Worm (Caenorhabditis elegans) whole organism, L3 larva: ENCODE results near the gene Y94H6A.5.

Experiments
- R02D3.7 ChIP-seq: fragments of 150-350 bp; optimal IDR thresholded peaks from 2 replicates; lab custom pipeline; 2014; ENCODE audit warnings: missing biosample characterization, missing genetic modification characterization
- ZK546.5 ChIP-seq: sonication (generic microtip); optimal IDR thresholded peaks from 2 replicates; lab custom pipeline; 2017; ENCODE audit warnings: missing biosample characterization, missing genetic modification characterization
- ama-1 ChIP-seq: fragments of 150-350 bp; optimal IDR thresholded peaks from 2 replicates; lab custom pipeline; 2018
- ceh-16 ChIP-seq: sonication (generic microtip); optimal IDR thresholded peaks from 2 replicates; lab custom pipeline; 2017; ENCODE audit warnings: missing biosample characterization, missing genetic modification characterization
- ceh-28 ChIP-seq: fragments of 150-350 bp; optimal IDR thresholded peaks from 2 replicates; lab custom pipeline; 2014; ENCODE audit warnings: missing biosample characterization, missing genetic modification reagents, missing genetic modification characterization
- ceh-82 ChIP-seq: fragments of 150-350 bp; optimal IDR thresholded peaks from 2 replicates; lab custom pipeline; 2014; ENCODE audit warnings: missing biosample characterization, missing genetic modification characterization
- egl-27 ChIP-seq: sonication (generic microtip); optimal IDR thresholded peaks from 4 replicates; lab custom pipeline; 2017; ENCODE audit warnings: missing biosample characterization, missing genetic modification reagents, missing genetic modification characterization
- egl-5 ChIP-seq: fragments of 150-350 bp; optimal IDR thresholded peaks from 2 replicates; lab custom pipeline; 2017; ENCODE audit warnings: missing biosample characterization, missing genetic modification reagents, missing genetic modification characterization, inconsistent platforms
- elt-1 ChIP-seq: fragments of 150-350 bp; optimal IDR thresholded peaks from 2 replicates; lab custom pipeline; 2014; ENCODE audit warnings: missing biosample characterization, missing genetic modification characterization
- elt-2 ChIP-seq: sonication (generic microtip); optimal IDR thresholded peaks from 2 replicates; lab custom pipeline; 2016; ENCODE audit warnings: missing genetic modification reagents, mild to moderate bottlenecking, missing genetic modification characterization, missing compliant biosample characterization
- eor-1 ChIP-seq, 2 experiments: fragments of 150-350 bp; optimal IDR thresholded peaks; 2 replicates each; lab custom pipeline; 2014 to 2018; ENCODE audit warnings: missing biosample characterization in 2 of 2, missing genetic modification characterization in 2 of 2
- fkh-10 ChIP-seq: sonication (generic microtip); optimal IDR thresholded peaks from 2 replicates; lab custom pipeline; 2017; ENCODE audit warnings: missing biosample characterization, missing genetic modification reagents, missing genetic modification characterization
- fkh-2 ChIP-seq: fragments of 150-350 bp; optimal IDR thresholded peaks from 2 replicates; lab custom pipeline; 2014; ENCODE audit warnings: missing biosample characterization, missing genetic modification reagents, missing genetic modification characterization
- hmg-11 ChIP-seq: sonication (generic microtip); optimal IDR thresholded peaks from 2 replicates; lab custom pipeline; 2016; ENCODE audit warnings: missing genetic modification characterization, missing compliant biosample characterization
- lsy-12 ChIP-seq: sonication (generic microtip); optimal IDR thresholded peaks from 2 replicates; lab custom pipeline; 2016; ENCODE audit warnings: mild to moderate bottlenecking, missing genetic modification characterization, missing compliant biosample characterization
- mdl-1 ChIP-seq: fragments of 150-350 bp; optimal IDR thresholded peaks from 2 replicates; lab custom pipeline; 2014; ENCODE audit warnings: missing biosample characterization, missing genetic modification characterization
- nfya-1 ChIP-seq: sonication (generic microtip); optimal IDR thresholded peaks from 2 replicates; lab custom pipeline; 2017; ENCODE audit warnings: missing genetic modification characterization, mild to moderate bottlenecking, missing compliant biosample characterization, antibody characterized with exemption, moderate library complexity; ENCODE audit not compliant: insufficient read depth
- nhr-12 ChIP-seq: fragments of 150-350 bp; optimal IDR thresholded peaks from 2 replicates; lab custom pipeline; 2014; ENCODE audit warnings: missing biosample characterization, missing genetic modification characterization
- nhr-23 ChIP-seq: fragments of 150-350 bp; optimal IDR thresholded peaks from 2 replicates; lab custom pipeline; 2014; ENCODE audit warnings: missing biosample characterization, missing genetic modification reagents, missing genetic modification characterization
- nhr-237 ChIP-seq: fragments of 150-350 bp; optimal IDR thresholded peaks from 2 replicates; lab custom pipeline; 2014; ENCODE audit warnings: missing biosample characterization, missing genetic modification characterization
- nhr-25 ChIP-seq: sonication (generic microtip); optimal IDR thresholded peaks from 2 replicates; lab custom pipeline; 2017; ENCODE audit warnings: missing biosample characterization, missing genetic modification characterization
- nhr-28 ChIP-seq: fragments of 150-350 bp; optimal IDR thresholded peaks from 2 replicates; lab custom pipeline; 2014; ENCODE audit warnings: missing biosample characterization, missing genetic modification characterization
- nhr-67 ChIP-seq: fragments of 150-350 bp; optimal IDR thresholded peaks from 2 replicates; lab custom pipeline; 2014; ENCODE audit warnings: missing biosample characterization, missing genetic modification characterization
- nhr-76 ChIP-seq: fragments of 150-350 bp; sonication (generic microtip); optimal IDR thresholded peaks from 5 replicates; lab custom pipeline; 2014; ENCODE audit warnings: missing biosample characterization, missing genetic modification characterization
- nhr-77 ChIP-seq: fragments of 150-350 bp; optimal IDR thresholded peaks from 2 replicates; lab custom pipeline; 2014; ENCODE audit warnings: missing biosample characterization, missing genetic modification characterization
- pha-4 ChIP-seq: fragments of 150-350 bp; optimal IDR thresholded peaks from 2 replicates; lab custom pipeline; 2014; ENCODE audit warnings: missing biosample characterization, missing genetic modification reagents, missing genetic modification characterization
- sea-2 ChIP-seq: fragments of 150-350 bp; sonication (generic microtip); optimal IDR thresholded peaks from 4 replicates; lab custom pipeline; 2014; ENCODE audit warnings: missing biosample characterization, missing genetic modification reagents, missing genetic modification characterization
- skn-1 ChIP-seq: fragments of 150-350 bp; optimal IDR thresholded peaks from 2 replicates; lab custom pipeline; 2014; ENCODE audit warnings: missing biosample characterization, missing genetic modification characterization
- unc-39 ChIP-seq: sonication (generic microtip); optimal IDR thresholded peaks from 4 replicates; lab custom pipeline; 2017; ENCODE audit warnings: missing biosample characterization, missing genetic modification characterization
- unc-62 ChIP-seq: fragments of 150-350 bp; sonication (generic microtip); optimal IDR thresholded peaks from 4 replicates; lab custom pipeline; 2014; ENCODE audit warnings: missing biosample characterization, missing genetic modification reagents, missing genetic modification characterization
- ztf-11 ChIP-seq: fragments of 150-350 bp; optimal IDR thresholded peaks from 2 replicates; lab custom pipeline; 2014; ENCODE audit warnings: missing biosample characterization, missing genetic modification characterization
- ztf-4 ChIP-seq: fragments of 150-350 bp; optimal IDR thresholded peaks from 2 replicates; lab custom pipeline; 2014; ENCODE audit warnings: missing biosample characterization, missing genetic modification characterization

Y94H6A.5 gene

DNA sequence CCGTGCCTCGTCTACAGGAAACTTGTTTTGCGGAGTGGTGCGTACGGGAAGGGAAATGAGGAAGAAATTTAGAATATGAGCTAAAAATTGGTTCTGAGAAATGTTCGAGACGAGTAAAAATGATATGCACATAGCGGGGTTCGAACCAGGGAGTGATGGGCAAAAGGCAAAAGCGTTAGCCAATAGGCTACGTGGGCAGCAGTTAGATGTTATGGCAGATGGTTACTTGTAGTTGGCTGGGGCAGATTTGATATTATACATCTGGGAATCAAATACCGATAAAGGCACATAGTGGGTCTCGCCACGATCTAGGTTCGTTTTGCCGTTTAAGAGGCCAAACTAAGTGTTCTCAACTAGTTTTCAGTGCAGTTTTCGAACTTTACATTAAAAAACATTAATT lies 46.5 kb downstream of the Y94H6A.5 start:
- no peak for TF ChIP-seq ZK546.5 (tag; lab: Kevin White, UChicago)
- no peak for TF ChIP-seq skn-1 (tag; lab: Kevin White, UChicago)
- TF ChIP-seq nhr-237 (tag; lab: Kevin White, UChicago), result no peak
- no peak for TF ChIP-seq nhr-76 (tag; lab: Kevin White, UChicago)
- TF ChIP-seq ama-1 (lab: Kevin White, UChicago), result no peak
- no peak for TF ChIP-seq nhr-23 (tag; lab: Kevin White, UChicago)
- no peak for TF ChIP-seq nhr-28 (tag; lab: Kevin White, UChicago)
- TF ChIP-seq nhr-67 (tag; lab: Kevin White, UChicago), result no peak

DNA sequence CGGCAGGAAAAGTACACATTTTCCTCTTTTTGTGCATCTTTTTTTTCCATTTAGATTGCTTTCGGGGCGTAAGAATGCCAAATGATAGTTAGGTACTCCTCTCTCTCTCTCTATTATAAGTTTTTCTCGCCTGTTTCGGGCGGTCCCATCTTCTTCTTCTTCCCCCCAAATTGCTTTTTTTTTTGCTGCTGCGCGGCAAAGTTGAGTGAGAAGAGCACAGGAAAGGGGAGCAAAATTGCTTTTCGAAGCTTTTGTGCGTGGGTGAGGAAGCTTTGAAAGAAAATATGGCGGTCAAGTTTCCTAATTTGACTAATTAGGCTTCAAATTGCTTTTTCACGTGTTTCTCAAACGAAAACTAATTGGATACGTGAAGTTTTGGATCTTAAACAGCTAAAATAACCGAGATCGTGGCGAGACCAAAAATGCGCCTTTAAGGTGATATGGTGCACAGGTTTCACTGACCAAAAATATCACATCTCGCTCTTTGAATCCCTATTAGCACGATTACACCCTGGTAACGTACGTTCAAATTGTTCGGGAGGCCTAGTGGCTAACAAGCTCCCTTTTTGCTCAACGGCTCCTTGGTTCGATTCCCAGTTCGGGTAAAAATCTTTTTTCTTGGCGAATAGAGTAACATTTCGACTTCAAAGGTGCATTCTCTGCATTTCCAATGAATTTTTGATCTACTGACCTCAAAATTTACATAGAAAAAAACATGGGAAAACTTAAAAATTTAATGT lies 47.2 kb downstream of the Y94H6A.5 start:
- TF ChIP-seq nhr-12 (tag; lab: Kevin White, UChicago) (no peak), R02D3.7 (no peak), fkh-10 (GFP tag; lab: Kevin White, UChicago) (peak; percentile 29), nhr-76 (tag; lab: Kevin White, UChicago) (no peak), hmg-11 (no peak)

DNA sequence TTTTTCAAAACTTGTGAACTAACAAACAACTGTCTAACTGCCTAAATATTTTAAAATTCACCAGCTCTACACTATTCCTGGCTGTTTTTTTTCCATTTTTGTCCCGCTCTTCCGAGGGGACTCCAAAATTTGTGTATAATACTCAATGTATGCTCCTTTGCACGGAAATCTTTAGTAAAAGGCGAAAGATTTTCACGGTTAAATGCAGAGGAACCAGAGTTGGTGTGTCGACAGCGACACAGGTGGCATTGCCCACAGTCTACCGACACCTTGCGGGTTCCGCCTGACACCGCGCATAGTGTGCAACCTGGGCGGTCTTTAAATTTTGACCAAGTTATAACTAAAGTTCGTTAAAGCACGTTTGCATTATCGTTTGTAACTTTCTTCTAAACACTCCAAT lies 48.8 kb downstream of the Y94H6A.5 start:
- TF ChIP-seq unc-62, result no peak
- no peak for TF ChIP-seq ceh-16 (tag; lab: Kevin White, UChicago)
- TF ChIP-seq fkh-10 (GFP tag; lab: Kevin White, UChicago), result no peak
- no peak for TF ChIP-seq egl-5
- TF ChIP-seq pha-4 (tag; lab: Kevin White, UChicago), result no peak
- no peak for TF ChIP-seq nhr-25 (tag; lab: Kevin White, UChicago)
- TF ChIP-seq lsy-12 (tag; lab: Kevin White, UChicago), result no peak
- TF ChIP-seq elt-1 (tag; lab: Kevin White, UChicago), result no peak
- no peak for TF ChIP-seq R02D3.7
- no peak for TF ChIP-seq nhr-77
- TF ChIP-seq mdl-1 (tag; lab: Kevin White, UChicago), result no peak
- TF ChIP-seq ama-1 (lab: Kevin White, UChicago), result no peak
- TF ChIP-seq ceh-82 (tag; lab: Kevin White, UChicago), result no peak

ce11 chrIV:2650031-2650430 lies 53.7 kb downstream of the Y94H6A.5 start:
- TF ChIP-seq nhr-237 (tag; lab: Kevin White, UChicago), result no peak
- TF ChIP-seq eor-1 (tag; optimal IDR thresholded peaks at IDR 0.05; lab: Kevin White, UChicago), result no peak
- TF ChIP-seq ceh-28 (tag; lab: Kevin White, UChicago), result peak; percentile 88
- TF ChIP-seq nfya-1 (tag; lab: Kevin White, UChicago), result no peak
- no peak for TF ChIP-seq unc-39 (tag; lab: Kevin White, UChicago)
- no peak for TF ChIP-seq fkh-10 (GFP tag; lab: Kevin White, UChicago)

ce11 chrIV:2642673-2643072 lies 61.1 kb downstream of the Y94H6A.5 start, which contains the start of gene ric-8:
Gene ric-8, plus strand, starts transcription at chrIV:2642973.
- TF ChIP-seq ceh-82 (tag; lab: Kevin White, UChicago) (no peak), ztf-11 (no peak), egl-5 (no peak), ama-1 (lab: Kevin White, UChicago) (no peak), fkh-2 (tag; lab: Kevin White, UChicago) (no peak), unc-62 (no peak), nhr-25 (tag; lab: Kevin White, UChicago) (no peak), ZK546.5 (tag; lab: Kevin White, UChicago) (no peak), nhr-237 (tag; lab: Kevin White, UChicago) (no peak), ztf-4 (tag; lab: Kevin White, UChicago) (no peak), nhr-67 (tag; lab: Kevin White, UChicago) (no peak), sea-2 (GFP tag; lab: Kevin White, UChicago) (no peak), nhr-76 (tag; lab: Kevin White, UChicago) (no peak), elt-2 (tag; lab: Kevin White, UChicago) (no peak), egl-27 (tag; lab: Kevin White, UChicago) (no peak)
- TF ChIP-seq, all 47 proteins: peak for 0
